Worm (Caenorhabditis elegans) whole organism, young adult: Measurements from ENCODE around the gene C04E12.4.
"Not testable (repeated sequence)": the region's sequence is repeated elsewhere in the genome, so short reads cannot be mapped to it uniquely, and the experiment has no call there.

Source experiments
- dpff-1 ChIP-seq: sonication (generic microtip); optimal IDR thresholded peaks from 2 replicates; lab custom pipeline; 2017; ENCODE audit warnings: mild to moderate bottlenecking, missing genetic modification characterization, missing compliant biosample characterization
- ekl-4 ChIP-seq: fragments of 200-800 bp; sonication (Bioruptor generic); IDR thresholded peaks from 2 replicates; pipeline ENCODE4 v1.3.6; 2022; ENCODE audit warnings: missing genetic modification reagents, missing genetic modification characterization, missing compliant biosample characterization

DNA sequence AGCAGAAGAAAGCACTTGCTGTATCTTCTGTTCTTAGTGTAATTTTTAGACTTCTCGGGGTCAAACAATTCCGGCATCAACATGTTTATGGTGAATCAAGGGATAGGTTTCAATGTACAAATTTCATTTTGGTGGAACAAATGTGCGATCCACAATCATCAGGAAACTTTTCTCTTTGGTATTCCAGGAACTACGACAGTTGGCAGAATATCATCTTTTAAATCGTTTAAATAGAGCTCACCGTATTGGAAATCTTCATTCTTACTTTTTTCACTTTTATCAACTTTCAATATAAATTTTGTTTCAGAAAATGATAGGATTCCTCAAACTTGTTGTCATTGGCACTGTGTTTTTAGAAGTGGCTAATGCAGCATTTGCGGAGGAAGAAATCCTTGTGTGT, 34.2 kb downstream of the C04E12.4 start, which contains the start of gene T20D4.12:
- not testable (repeated sequence) for TF ChIP-seq ekl-4 (GFP tag; lab: Robert Waterston, UW); dpff-1 (tag; lab: Kevin White, UChicago)
